Worm (Caenorhabditis elegans): ENCODE data around the gene F46B6.10.

- TF ChIP-seq ama-1 (optimal IDR thresholded peaks at IDR 0.05) (no peak), daf-12 (tag; optimal IDR thresholded peaks at IDR 0.05) (no peak), mdl-1 (tag; optimal IDR thresholded peaks at IDR 0.05) (no peak), nhr-28 (tag; optimal IDR thresholded peaks at IDR 0.05) (no peak), ZK546.5 (tag; optimal IDR thresholded peaks at IDR 0.05) (no peak)
Measured at ce11 chrV:9763759-9764158, 38.1 kb downstream of the F46B6.10 start.
